Worm (Caenorhabditis elegans) whole organism, L4 larva: ENCODE results near the gene ifta-2.

Experiments
- R02D3.7 ChIP-seq: fragments of 150-350 bp; sonication (generic microtip); optimal IDR thresholded peaks from 3 replicates; lab custom pipeline; 2014; ENCODE audit warnings: missing biosample characterization, missing genetic modification characterization
- Y105C5A.15 ChIP-seq: fragments of 200-800 bp; sonication (Bioruptor generic); IDR thresholded peaks from 2 replicates; pipeline ENCODE4 v1.3.6; 2022; ENCODE audit warnings: missing genetic modification characterization, missing compliant biosample characterization
- ZK337.2 ChIP-seq: fragments of 200-800 bp; sonication (Bioruptor generic); IDR thresholded peaks from 2 replicates; pipeline ENCODE4 v1.3.6; 2022; ENCODE audit warnings: missing genetic modification reagents, missing genetic modification characterization, missing compliant biosample characterization
- aha-1 ChIP-seq: fragments of 150-350 bp; peaks from one replicate; lab custom pipeline; 2014; ENCODE audit warnings: missing biosample characterization, missing genetic modification characterization
- arid-1 ChIP-seq: fragments of 200-800 bp; sonication (Bioruptor generic); conservative IDR thresholded peaks from 2 replicates; pipeline ENCODE4 v1.3.6; 2022; ENCODE audit warnings: missing genetic modification reagents, missing genetic modification characterization, missing compliant biosample characterization
- daf-16 ChIP-seq, 3 experiments: sonication (generic microtip); optimal IDR thresholded peaks; 2 replicates each; lab custom pipeline; 2016 to 2017; ENCODE audit warnings: missing genetic modification characterization in 3 of 3, missing genetic modification reagents in 3 of 3, mild to moderate bottlenecking in 2 of 3, missing compliant biosample characterization in 2 of 3, missing biosample characterization in 1 of 3, moderate library complexity in 1 of 3
- daf-8 ChIP-seq: fragments of 200-800 bp; sonication (Bioruptor generic); IDR thresholded peaks from 2 replicates; pipeline ENCODE4 v1.3.6; 2022; ENCODE audit warnings: missing genetic modification characterization, missing compliant biosample characterization
- dmd-9 ChIP-seq: fragments of 200-800 bp; sonication (Bioruptor generic); IDR thresholded peaks from 2 replicates; pipeline ENCODE4 v1.3.6; 2022; ENCODE audit warnings: missing genetic modification reagents, missing genetic modification characterization, missing compliant biosample characterization
- duxl-1 ChIP-seq: sonication (generic microtip); optimal IDR thresholded peaks from 2 replicates; lab custom pipeline; 2016; ENCODE audit warnings: mild to moderate bottlenecking, missing genetic modification characterization, moderate library complexity, missing compliant biosample characterization; ENCODE audit not compliant: poor library complexity
- dve-1 ChIP-seq: sonication (generic microtip); optimal IDR thresholded peaks from 2 replicates; lab custom pipeline; 2017; ENCODE audit warnings: antibody characterized with exemption, mild to moderate bottlenecking, missing genetic modification characterization, missing compliant biosample characterization; ENCODE audit not compliant: insufficient read depth
- egl-43 ChIP-seq: fragments of 200-800 bp; sonication (Bioruptor generic); IDR thresholded peaks from 2 replicates; pipeline ENCODE4 v1.3.6; 2022; ENCODE audit warnings: missing genetic modification reagents, missing genetic modification characterization, missing compliant biosample characterization
- fos-1 ChIP-seq: fragments of 150-350 bp; optimal IDR thresholded peaks from 2 replicates; lab custom pipeline; 2014; ENCODE audit warnings: missing biosample characterization, missing genetic modification characterization
- hif-1 ChIP-seq, 2 experiments: sonication (generic microtip); optimal IDR thresholded peaks; 2 replicates each; lab custom pipeline; 2016 to 2017; ENCODE audit warnings: missing compliant biosample characterization in 2 of 2, missing genetic modification characterization in 2 of 2, missing genetic modification reagents in 2 of 2, missing genotype in 2 of 2, mild to moderate bottlenecking in 1 of 2
- hlh-11 ChIP-seq: fragments of 200-800 bp; sonication (Bioruptor generic); optimal IDR thresholded peaks from 2 replicates; lab custom pipeline; 2018; ENCODE audit warnings: mild to moderate bottlenecking, missing genetic modification characterization, missing compliant biosample characterization
- hlh-30 ChIP-seq: sonication (generic microtip); optimal IDR thresholded peaks from 2 replicates; lab custom pipeline; 2017; ENCODE audit warnings: antibody characterized with exemption, mild to moderate bottlenecking, missing genetic modification characterization, missing compliant biosample characterization; ENCODE audit not compliant: insufficient read depth
- hmg-1.1 ChIP-seq: fragments of 200-800 bp; sonication (Bioruptor generic); IDR thresholded peaks from 2 replicates; pipeline ENCODE4 v1.3.6; 2022; ENCODE audit warnings: missing genetic modification reagents, missing genetic modification characterization, missing compliant biosample characterization
- lin-1 ChIP-seq: fragments of 200-800 bp; sonication (Bioruptor generic); IDR thresholded peaks from 2 replicates; pipeline ENCODE4 v1.3.6; 2022; ENCODE audit warnings: missing genetic modification reagents, missing genetic modification characterization, missing compliant biosample characterization
- lin-38 ChIP-seq: fragments of 200-800 bp; sonication (Bioruptor generic); IDR thresholded peaks from 2 replicates; pipeline ENCODE4 v1.3.6; 2022; ENCODE audit warnings: missing genetic modification reagents, missing genetic modification characterization, missing compliant biosample characterization
- lsy-2 ChIP-seq, 2 experiments: fragments of 150-350 bp in 1 of 2; sonication (generic microtip) in 1 of 2; optimal IDR thresholded peaks; 2 replicates each; lab custom pipeline; 2014 to 2017; ENCODE audit warnings: missing biosample characterization in 2 of 2, missing genetic modification characterization in 2 of 2
- mdl-1 ChIP-seq, 2 experiments: fragments of 150-350 bp in 1 of 2; sonication (generic microtip) in 1 of 2; optimal IDR thresholded peaks; 2 replicates each; lab custom pipeline; 2014 to 2017; ENCODE audit warnings: missing biosample characterization in 2 of 2, missing genetic modification characterization in 2 of 2
- mep-1 ChIP-seq: fragments of 150-350 bp; sonication (generic microtip); optimal IDR thresholded peaks from 3 replicates; lab custom pipeline; 2014; ENCODE audit warnings: missing biosample characterization, missing genetic modification characterization
- mes-2 ChIP-seq: sonication (generic microtip); optimal IDR thresholded peaks from 2 replicates; lab custom pipeline; 2016; ENCODE audit warnings: missing genotype, mild to moderate bottlenecking, missing genetic modification characterization, missing compliant biosample characterization; ENCODE audit not compliant: poor library complexity, severe bottlenecking
- nhr-11 ChIP-seq: fragments of 150-350 bp; optimal IDR thresholded peaks from 2 replicates; lab custom pipeline; 2014; ENCODE audit warnings: missing biosample characterization, missing genetic modification characterization
- nhr-111 ChIP-seq: fragments of 200-800 bp; sonication (Bioruptor generic); optimal IDR thresholded peaks from 2 replicates; lab custom pipeline; 2018; ENCODE audit warnings: mild to moderate bottlenecking, missing genetic modification characterization, missing compliant biosample characterization
- nhr-28 ChIP-seq: fragments of 150-350 bp; optimal IDR thresholded peaks from 2 replicates; lab custom pipeline; 2014; ENCODE audit warnings: missing biosample characterization, missing genetic modification characterization
- nhr-77 ChIP-seq: fragments of 150-350 bp; optimal IDR thresholded peaks from 2 replicates; lab custom pipeline; 2014; ENCODE audit warnings: missing biosample characterization, missing genetic modification characterization
- php-3 ChIP-seq: fragments of 200-800 bp; sonication (Bioruptor generic); IDR thresholded peaks from 2 replicates; pipeline ENCODE4 v1.3.6; 2022; ENCODE audit warnings: missing genetic modification reagents, missing genetic modification characterization, missing compliant biosample characterization
- pqm-1 ChIP-seq: sonication (generic microtip); optimal IDR thresholded peaks from 2 replicates; lab custom pipeline; 2017; ENCODE audit warnings: missing biosample characterization, missing genetic modification characterization
- rbr-2 ChIP-seq: sonication (generic microtip); optimal IDR thresholded peaks from 2 replicates; lab custom pipeline; 2016; ENCODE audit warnings: missing genotype, missing genetic modification characterization, missing compliant biosample characterization
- saeg-2 ChIP-seq: fragments of 200-800 bp; sonication (Bioruptor generic); IDR thresholded peaks from 2 replicates; pipeline ENCODE4 v1.3.6; 2022; ENCODE audit warnings: missing genetic modification reagents, missing genetic modification characterization, missing compliant biosample characterization
- sdz-12 ChIP-seq: fragments of 200-800 bp; sonication (Bioruptor generic); optimal IDR thresholded peaks from 2 replicates; lab custom pipeline; 2018; ENCODE audit warnings: mild to moderate bottlenecking, missing genetic modification characterization, missing compliant biosample characterization
- unc-62 ChIP-seq, 3 experiments: fragments of 150-350 bp in 1 of 3; sonication (generic microtip); optimal IDR thresholded peaks in 2 of 3; peaks in 1 of 3; 1 replicate in 1 of 3; 2 replicates in 2 of 3; lab custom pipeline; 2014 to 2017; ENCODE audit warnings: missing biosample characterization in 3 of 3, missing genetic modification characterization in 3 of 3, missing genetic modification reagents in 3 of 3, missing genotype in 1 of 3
- ztf-11 ChIP-seq: fragments of 150-350 bp; optimal IDR thresholded peaks from 2 replicates; lab custom pipeline; 2014; ENCODE audit warnings: missing biosample characterization, missing genetic modification characterization

Gene ifta-2

ce11 chrIV:17335031-17335430 lies 33.2 kb upstream of the ifta-2 start, which contains the start of gene C49C3.8:
Gene C49C3.8, plus strand, starts transcription at chrIV:17335203.
- peak in 1 of 2 experiments; percentile 51 for TF ChIP-seq lsy-2 (tag; optimal IDR thresholded peaks at IDR 0.05; lab: Kevin White, UChicago)
- TF ChIP-seq fos-1 (tag; lab: Kevin White, UChicago) = no peak
- TF ChIP-seq lin-38 (GFP tag; lab: Robert Waterston, UW) = peak; percentile 40
- TF ChIP-seq mes-2 = peak; percentile 27
- peak; percentile 79 for TF ChIP-seq aha-1 (tag; lab: Kevin White, UChicago)

ce11 chrIV:17333542-17334281 lies 31.9 kb upstream of the ifta-2 start, which contains the start of gene C49C3.15:
Gene C49C3.15, plus strand, starts transcription at chrIV:17334231.
- TF ChIP-seq hlh-11 (peak; percentile 28), hlh-30 (tag; lab: Kevin White, UChicago) (peak; percentile 96), lsy-2 (tag; optimal IDR thresholded peaks at IDR 0.05; lab: Kevin White, UChicago) (peak in 1 of 2 experiments; percentile 54), R02D3.7 (tag; lab: Kevin White, UChicago) (no peak), daf-16 (GFP tag; optimal IDR thresholded peaks at IDR 0.05; lab: Kevin White, UChicago) (no peak), daf-16 (tag; optimal IDR thresholded peaks at IDR 0.05; lab: Kevin White, UChicago) (peak; percentile 23), dmd-9 (no peak), mep-1 (tag; lab: Kevin White, UChicago) (peak; percentile 42), egl-43 (GFP tag; lab: Robert Waterston, UW) (no peak), lin-38 (GFP tag; lab: Robert Waterston, UW) (peak; percentile 48; the same call in 1 of the 2 replicates), daf-8 (GFP tag; lab: Robert Waterston, UW) (no peak), saeg-2 (no peak), ztf-11 (tag; lab: Kevin White, UChicago) (no peak), pqm-1 (no peak), hmg-1.1 (GFP tag; lab: Robert Waterston, UW) (0 out of 2 replicates have a peak, but pooled peaks have one; percentile 8), ZK337.2 (GFP tag; lab: Robert Waterston, UW) (no peak), php-3 (GFP tag; lab: Robert Waterston, UW) (no peak), hif-1 (tag; optimal IDR thresholded peaks at IDR 0.05; lab: Kevin White, UChicago) (peak in 1 of 2 experiments; percentile 83), mdl-1 (tag; optimal IDR thresholded peaks at IDR 0.05; lab: Kevin White, UChicago) (peak in 1 of 2 experiments; percentile 10), nhr-77 (tag; lab: Kevin White, UChicago) (no peak), sdz-12 (GFP tag; lab: Kevin White, UChicago) (no peak), dve-1 (tag; lab: Kevin White, UChicago) (peak; percentile 45), unc-62 (GFP tag; optimal IDR thresholded peaks at IDR 0.05 in 1 of 2; lab: Kevin White, UChicago) (peak in 1 of 2 experiments; percentile 80), unc-62 (tag; optimal IDR thresholded peaks at IDR 0.05; lab: Kevin White, UChicago) (no peak), arid-1 (no peak), nhr-111 (GFP tag; lab: Kevin White, UChicago) (no peak), nhr-28 (tag; lab: Kevin White, UChicago) (peak; percentile 21), lin-1 (GFP tag; lab: Robert Waterston, UW) (no peak), duxl-1 (no peak), mes-2 (peak; percentile 47), rbr-2 (tag; lab: Kevin White, UChicago) (peak; percentile 10), Y105C5A.15 (GFP tag; lab: Robert Waterston, UW) (no peak)

- peak; percentile 86 for TF ChIP-seq aha-1 (tag; lab: Kevin White, UChicago)
- TF ChIP-seq nhr-11 (tag; lab: Kevin White, UChicago) = no peak
These were observed 30.4 kb upstream of the ifta-2 start, which contains the start of gene C49C3.7 for ce11 chrIV:17332261-17332660. Gene C49C3.7, plus strand, starts transcription at chrIV:17332561.
